Fruit fly (Drosophila melanogaster) whole organism, embryonic: ENCODE data around the gene kay.

ENCODE experiments used
- CG10366 ChIP-seq: fragments of 200-800 bp; sonication (Bioruptor generic); IDR thresholded peaks from 2 replicates; pipeline ENCODE4 v1.3.6; 2022; ENCODE audit warnings: missing biosample characterization, missing genetic modification characterization
- CG11456 ChIP-seq: fragments of 200-800 bp; sonication (Bioruptor generic); IDR thresholded peaks from 3 replicates; pipeline ENCODE4 v1.3.6; 2022; ENCODE audit warnings: missing biosample characterization, missing genetic modification characterization
- CG12942 ChIP-seq: fragments of 200-800 bp; sonication (Bioruptor generic); optimal IDR thresholded peaks from 3 replicates; lab custom pipeline; 2016; ENCODE audit warnings: missing biosample characterization, missing genetic modification characterization
- CG13775 ChIP-seq: fragments of 200-800 bp; sonication (Bioruptor generic); optimal IDR thresholded peaks from 3 replicates; lab custom pipeline; 2017; ENCODE audit warnings: missing biosample characterization, mild to moderate bottlenecking, missing genetic modification characterization
- CG14050 ChIP-seq: fragments of 200-800 bp; sonication (Bioruptor generic); IDR thresholded peaks from 3 replicates; pipeline ENCODE4 v1.3.6; 2022; ENCODE audit warnings: missing biosample characterization, missing genetic modification characterization
- CG16813 ChIP-seq: fragments of 200-800 bp; sonication (Bioruptor generic); IDR thresholded peaks from 3 replicates; pipeline ENCODE4 v1.3.6; 2022; ENCODE audit warnings: missing biosample characterization, missing genetic modification characterization; ENCODE audit not compliant: partially characterized antibody
- CG17829 ChIP-seq: fragments of 200-800 bp; optimal IDR thresholded peaks from 2 replicates; lab custom pipeline; 2019; ENCODE audit warnings: missing biosample characterization, mild to moderate bottlenecking, missing genetic modification characterization, moderate library complexity
- CG2199 ChIP-seq: fragments of 200-800 bp; sonication (Bioruptor generic); IDR thresholded peaks from 3 replicates; pipeline ENCODE4 v1.3.6; 2022; ENCODE audit warnings: missing biosample characterization, missing genetic modification characterization
- CG30020 ChIP-seq: fragments of 200-800 bp; optimal IDR thresholded peaks from 2 replicates; lab custom pipeline; 2019; ENCODE audit warnings: missing biosample characterization, mild to moderate bottlenecking, missing genetic modification characterization, moderate library complexity
- CG30431 ChIP-seq: fragments of 200-800 bp; sonication (Bioruptor generic); optimal IDR thresholded peaks from 2 replicates; lab custom pipeline; 2017; ENCODE audit warnings: missing biosample characterization, missing genetic modification characterization
- CG3407 ChIP-seq: fragments of 200-800 bp; sonication (Bioruptor generic); optimal IDR thresholded peaks from 2 replicates; lab custom pipeline; 2018; ENCODE audit warnings: missing biosample characterization, mild to moderate bottlenecking, missing genetic modification characterization
- CG4617 ChIP-seq: fragments of 200-800 bp; sonication (Bioruptor generic); optimal IDR thresholded peaks from 3 replicates; lab custom pipeline; 2016; ENCODE audit warnings: missing biosample characterization, missing genetic modification characterization, borderline replicate concordance
- CG8765 ChIP-seq: fragments of 200-800 bp; sonication (Bioruptor generic); IDR thresholded peaks from 2 replicates; pipeline ENCODE4 v1.3.6; 2022; ENCODE audit warnings: missing biosample characterization, missing genetic modification characterization
- CG8944 ChIP-seq: fragments of 200-800 bp; sonication (Bioruptor generic); optimal IDR thresholded peaks from 3 replicates; lab custom pipeline; 2016; ENCODE audit warnings: missing biosample characterization, missing genetic modification characterization
- D19A ChIP-seq: fragments of 200-800 bp; optimal IDR thresholded peaks from 3 replicates; lab custom pipeline; 2019; ENCODE audit warnings: missing biosample characterization, mild to moderate bottlenecking, missing genetic modification characterization, moderate library complexity
- Dip2 ChIP-seq: fragments of 200-800 bp; sonication (Bioruptor generic); IDR thresholded peaks from 2 replicates; pipeline ENCODE4 v1.3.6; 2022; ENCODE audit warnings: missing biosample characterization, missing genetic modification characterization
- ERR ChIP-seq: fragments of 200-800 bp; sonication (Bioruptor generic); optimal IDR thresholded peaks from 2 replicates; lab custom pipeline; 2016; ENCODE audit warnings: missing biosample characterization, missing genetic modification characterization
- Eip74EF ChIP-seq, 2 experiments: fragments of 200-800 bp in 1 of 2; fragments of >200 bp in 1 of 2; sonication (Bioruptor generic) in 1 of 2; optimal IDR thresholded peaks; 2 replicates each; lab custom pipeline; 2017 to 2019; ENCODE audit warnings: missing biosample characterization in 2 of 2, missing genetic modification characterization in 2 of 2, mild to moderate bottlenecking in 1 of 2, moderate library complexity in 1 of 2
- Fer2 ChIP-seq: fragments of 200-800 bp; sonication (Bioruptor generic); optimal IDR thresholded peaks from 2 replicates; lab custom pipeline; 2018; ENCODE audit warnings: missing biosample characterization, mild to moderate bottlenecking, missing genetic modification characterization, moderate library complexity
- Lpt ChIP-seq: fragments of >200 bp; optimal IDR thresholded peaks from 2 replicates; lab custom pipeline; 2018; ENCODE audit warnings: missing biosample characterization, missing genetic modification characterization
- NK7.1 ChIP-seq: fragments of 200-800 bp; sonication (Bioruptor generic); optimal IDR thresholded peaks from 3 replicates; lab custom pipeline; 2016; ENCODE audit warnings: missing biosample characterization, missing genetic modification characterization
- NfI ChIP-seq: fragments of 200-800 bp; sonication (Bioruptor generic); optimal IDR thresholded peaks from 3 replicates; lab custom pipeline; 2018; ENCODE audit warnings: missing biosample characterization, mild to moderate bottlenecking, missing genetic modification characterization, moderate library complexity
- Trl ChIP-seq, 3 experiments: fragments of >200 bp in 2 of 3; fragments of 200-800 bp in 1 of 3; sonication (Bioruptor generic) in 1 of 3; optimal IDR thresholded peaks; 2 replicates in 1 of 3; 3 replicates in 2 of 3; lab custom pipeline; 2016 to 2017; ENCODE audit warnings: missing biosample characterization in 1 of 3, missing genetic modification characterization in 1 of 3
- Xrp1 ChIP-seq: fragments of 200-800 bp; sonication (Bioruptor generic); IDR thresholded peaks from 2 replicates; pipeline ENCODE4 v1.3.6; 2022; ENCODE audit warnings: missing biosample characterization, missing genetic modification characterization
- bigmax ChIP-seq: fragments of 200-800 bp; sonication (Bioruptor generic); optimal IDR thresholded peaks from 2 replicates; lab custom pipeline; 2018; ENCODE audit warnings: missing biosample characterization, mild to moderate bottlenecking, missing genetic modification characterization
- cato ChIP-seq: fragments of 200-800 bp; sonication (Bioruptor generic); optimal IDR thresholded peaks from 2 replicates; lab custom pipeline; 2016; ENCODE audit warnings: missing biosample characterization, missing genetic modification characterization, borderline replicate concordance
- chif ChIP-seq, 2 experiments: fragments of 200-800 bp; sonication (Bioruptor generic); optimal IDR thresholded peaks; 3 replicates each; lab custom pipeline; 2016; ENCODE audit warnings: missing biosample characterization in 2 of 2, missing genetic modification characterization in 2 of 2
- ci ChIP-seq: fragments of 200-800 bp; sonication (Bioruptor generic); IDR thresholded peaks from 3 replicates; pipeline ENCODE4 v1.3.6; 2022; ENCODE audit warnings: missing biosample characterization, missing genetic modification characterization
- da ChIP-seq: fragments of 200-800 bp; sonication (Bioruptor generic); optimal IDR thresholded peaks from 2 replicates; lab custom pipeline; 2016; ENCODE audit warnings: missing biosample characterization, missing genetic modification characterization
- dpn ChIP-seq, 2 experiments: fragments of 200-800 bp; sonication (Bioruptor generic); optimal IDR thresholded peaks; 3 replicates each; lab custom pipeline; 2016; ENCODE audit warnings: missing biosample characterization in 2 of 2, missing genetic modification characterization in 2 of 2
- dysf ChIP-seq: fragments of 200-800 bp; sonication (Bioruptor generic); IDR thresholded peaks from 3 replicates; pipeline ENCODE4 v1.3.6; 2022; ENCODE audit warnings: missing biosample characterization, missing genetic modification characterization
- ftz-f1 ChIP-seq: fragments of 200-800 bp; sonication (Bioruptor generic); optimal IDR thresholded peaks from 2 replicates; lab custom pipeline; 2016; ENCODE audit warnings: missing biosample characterization, missing genetic modification characterization
- hbn ChIP-seq: fragments of 200-800 bp; sonication (Bioruptor generic); IDR thresholded peaks from 2 replicates; pipeline ENCODE4 v1.3.6; 2022; ENCODE audit warnings: missing biosample characterization, missing genetic modification characterization; ENCODE audit not compliant: partially characterized antibody
- lmd ChIP-seq: fragments of 200-800 bp; sonication (Bioruptor generic); IDR thresholded peaks from 2 replicates; pipeline ENCODE4 v1.3.6; 2022; ENCODE audit warnings: missing biosample characterization, missing genetic modification characterization
- lov ChIP-seq, 2 experiments: fragments of 200-800 bp in 1 of 2; fragments of >200 bp in 1 of 2; sonication (Bioruptor generic) in 1 of 2; IDR thresholded peaks in 1 of 2; optimal IDR thresholded peaks in 1 of 2; 2 replicates in 1 of 2; 3 replicates in 1 of 2; pipeline versions ENCODE4 v1.3.6 to Lab custom; 2017 to 2022; ENCODE audit warnings: missing biosample characterization in 1 of 2, missing genetic modification characterization in 1 of 2
- pb ChIP-seq: fragments of 200-800 bp; sonication (Bioruptor generic); optimal IDR thresholded peaks from 3 replicates; lab custom pipeline; 2016; ENCODE audit warnings: missing biosample characterization, missing genetic modification characterization
- pros ChIP-seq: fragments of 200-800 bp; sonication (Bioruptor generic); optimal IDR thresholded peaks from 3 replicates; lab custom pipeline; 2019; ENCODE audit warnings: missing biosample characterization, mild to moderate bottlenecking, missing genetic modification characterization, moderate library complexity
- psq ChIP-seq: fragments of 200-800 bp; sonication (Bioruptor generic); optimal IDR thresholded peaks from 2 replicates; lab custom pipeline; 2017; ENCODE audit warnings: missing biosample characterization, missing genetic modification characterization
- pzg ChIP-seq: fragments of 200-800 bp; sonication (Bioruptor generic); optimal IDR thresholded peaks from 3 replicates; lab custom pipeline; 2018; ENCODE audit warnings: missing biosample characterization, mild to moderate bottlenecking, missing genetic modification characterization, moderate library complexity
- ro ChIP-seq: fragments of 200-800 bp; sonication (Bioruptor generic); IDR thresholded peaks from 2 replicates; pipeline ENCODE4 v1.3.6; 2022; ENCODE audit warnings: missing biosample characterization, missing genetic modification characterization
- slbo ChIP-seq: fragments of 200-800 bp; sonication (Bioruptor generic); IDR thresholded peaks from 2 replicates; pipeline ENCODE4 v1.3.6; 2022; ENCODE audit warnings: missing biosample characterization, missing genetic modification characterization
- sr ChIP-seq: fragments of 200-800 bp; sonication (Bioruptor generic); IDR thresholded peaks from 3 replicates; pipeline ENCODE4 v1.3.6; 2022; ENCODE audit warnings: missing biosample characterization, missing genetic modification characterization
- ssp ChIP-seq: fragments of 200-800 bp; sonication (Bioruptor generic); IDR thresholded peaks from 2 replicates; pipeline ENCODE4 v1.3.6; 2022; ENCODE audit warnings: missing biosample characterization, missing genetic modification characterization
- stc ChIP-seq: fragments of 200-800 bp; sonication (Bioruptor generic); IDR thresholded peaks from 2 replicates; pipeline ENCODE4 v1.3.6; 2022; ENCODE audit warnings: missing biosample characterization, missing genetic modification characterization
- tio ChIP-seq: fragments of 200-800 bp; sonication (Bioruptor generic); optimal IDR thresholded peaks from 2 replicates; lab custom pipeline; 2017; ENCODE audit warnings: missing biosample characterization, missing genetic modification characterization, inconsistent platforms
- ttk ChIP-seq: fragments of 200-800 bp; sonication (Bioruptor generic); IDR thresholded peaks from 2 replicates; pipeline ENCODE4 v2.1.2; 2022; ENCODE audit warnings: missing biosample characterization, missing genetic modification characterization
- twi ChIP-seq: fragments of 200-800 bp; optimal IDR thresholded peaks from 2 replicates; lab custom pipeline; 2019; ENCODE audit warnings: missing biosample characterization, mild to moderate bottlenecking, missing genetic modification characterization, moderate library complexity
- tx ChIP-seq: fragments of 200-800 bp; sonication (Bioruptor generic); optimal IDR thresholded peaks from 2 replicates; lab custom pipeline; 2016; ENCODE audit warnings: missing biosample characterization, missing genetic modification characterization
- wdn ChIP-seq: fragments of 200-800 bp; sonication (Bioruptor generic); IDR thresholded peaks from 2 replicates; pipeline ENCODE4 v1.3.6; 2022; ENCODE audit warnings: missing biosample characterization, missing genetic modification characterization
- wor ChIP-seq: fragments of 200-800 bp; sonication (Bioruptor generic); IDR thresholded peaks from 2 replicates; pipeline ENCODE4 v1.3.6; 2022; ENCODE audit warnings: missing biosample characterization, missing genetic modification characterization

kay gene

dm6 chr3R:29774360-29775193 lies 8.8 kb downstream of the kay start (continued):
- TF ChIP-seq ro (GFP tag; lab: Robert Waterston, UW) (no peak), CG30431 (GFP tag; lab: Kevin White, UChicago) (no peak), sr (GFP tag; lab: Robert Waterston, UW) (no peak), wdn (GFP tag; lab: Robert Waterston, UW) (no peak), D19A (tag; lab: Kevin White, UChicago) (no peak), chif (GFP tag; optimal IDR thresholded peaks at IDR 0.05; lab: Kevin White, UChicago) (no peak), ftz-f1 (no peak), pros (GFP tag; lab: Kevin White, UChicago) (peak; percentile 29), ci (GFP tag; lab: Robert Waterston, UW) (peak; percentile 57; the same call in 1 of the 3 replicates), pb (GFP tag; lab: Kevin White, UChicago) (no peak), CG4617 (no peak), bigmax (GFP tag; lab: Kevin White, UChicago) (no peak), stc (peak; percentile 10; the same call in 1 of the 2 replicates), pzg (GFP tag; lab: Kevin White, UChicago) (no peak), lmd (no peak), NK7.1 (no peak), CG8765 (GFP tag; lab: Robert Waterston, UW) (no peak), Dip2 (no peak), lov (optimal IDR thresholded peaks at IDR 0.05; lab: Kevin White, UChicago) (no peak), lov (GFP tag; IDR thresholded peaks at IDR 0.05; lab: Robert Waterston, UW) (no peak), CG17829 (tag; lab: Kevin White, UChicago) (no peak), CG30020 (tag; lab: Kevin White, UChicago) (no peak), dpn (GFP tag; optimal IDR thresholded peaks at IDR 0.05; lab: Kevin White, UChicago) (no peak), Fer2 (no peak), psq (peak; percentile 66), tx (GFP tag; lab: Kevin White, UChicago) (no peak), slbo (GFP tag; lab: Robert Waterston, UW) (no peak), Lpt (GFP tag; lab: Kevin White, UChicago) (no peak), cato (GFP tag; lab: Kevin White, UChicago) (no peak), hbn (GFP tag; lab: Robert Waterston, UW) (no peak), CG3407 (GFP tag; lab: Kevin White, UChicago) (no peak), dysf (GFP tag; lab: Robert Waterston, UW) (no peak), CG12942 (GFP tag; lab: Kevin White, UChicago) (no peak), ttk (GFP tag; lab: Robert Waterston, UW) (no peak), Xrp1 (GFP tag; lab: Robert Waterston, UW) (no peak), CG13775 (GFP tag; lab: Kevin White, UChicago) (no peak), Eip74EF (GFP tag; optimal IDR thresholded peaks at IDR 0.05; lab: Kevin White, UChicago) (no peak), da (GFP tag; lab: Kevin White, UChicago) (no peak), tio (no peak), wor (no peak), CG8944 (GFP tag; lab: Kevin White, UChicago) (no peak), twi (no peak), NfI (no peak), CG10366 (GFP tag; lab: Robert Waterston, UW) (no peak), CG11456 (GFP tag; lab: Robert Waterston, UW) (no peak), CG16813 (no peak), ssp (GFP tag; lab: Robert Waterston, UW) (no peak), Trl (optimal IDR thresholded peaks at IDR 0.05; lab: Kevin White, UChicago) (peak; percentile 100), Trl (GFP tag; optimal IDR thresholded peaks at IDR 0.05; lab: Kevin White, UChicago) (peak; percentile 65), ERR (no peak), CG14050 (no peak), CG2199 (no peak)
